Worm (Caenorhabditis elegans) whole organism, early embryonic: ENCODE measurements around the gene sra-38.

Source experiments
- B0310.2 ChIP-seq: sonication (generic microtip); optimal IDR thresholded peaks from 2 replicates; lab custom pipeline; 2016; ENCODE audit warnings: mild to moderate bottlenecking, missing genetic modification characterization, missing compliant biosample characterization
- F13C5.2 ChIP-seq: sonication (generic microtip); optimal IDR thresholded peaks from 2 replicates; lab custom pipeline; 2017; ENCODE audit warnings: mild to moderate bottlenecking, missing genetic modification characterization, inconsistent platforms, missing compliant biosample characterization
- ama-1 ChIP-seq: fragments of 150-350 bp; optimal IDR thresholded peaks from 2 replicates; lab custom pipeline; 2014
- ceh-13 ChIP-seq: fragments of 200-800 bp; sonication (Bioruptor generic); optimal IDR thresholded peaks from 2 replicates; lab custom pipeline; 2018; ENCODE audit warnings: mild to moderate bottlenecking, missing genetic modification characterization, missing compliant biosample characterization
- ceh-36 ChIP-seq: sonication (generic microtip); optimal IDR thresholded peaks from 2 replicates; lab custom pipeline; 2016; ENCODE audit warnings: missing genetic modification characterization, inconsistent platforms, missing compliant biosample characterization
- ets-7 ChIP-seq: sonication (generic microtip); optimal IDR thresholded peaks from 2 replicates; lab custom pipeline; 2016; ENCODE audit warnings: missing genotype, missing genetic modification characterization, missing compliant biosample characterization
- flt-1 ChIP-seq: fragments of 200-800 bp; sonication (Bioruptor generic); IDR thresholded peaks from 2 replicates; pipeline ENCODE4 v1.3.6; 2022; ENCODE audit warnings: missing genetic modification characterization, missing compliant biosample characterization
- hmbx-1 ChIP-seq: sonication (generic microtip); optimal IDR thresholded peaks from 2 replicates; lab custom pipeline; 2016; ENCODE audit warnings: mild to moderate bottlenecking, missing genetic modification characterization, missing compliant biosample characterization
- hmg-4 ChIP-seq: fragments of 200-800 bp; sonication (Bioruptor generic); optimal IDR thresholded peaks from 2 replicates; lab custom pipeline; 2018; ENCODE audit warnings: mild to moderate bottlenecking, missing genetic modification characterization, missing compliant biosample characterization
- scrt-1 ChIP-seq: fragments of 200-800 bp; sonication (Bioruptor generic); IDR thresholded peaks from 2 replicates; pipeline ENCODE4 v1.3.6; 2022; ENCODE audit warnings: missing genetic modification characterization, missing compliant biosample characterization
- tbx-37 ChIP-seq: fragments of 200-800 bp; sonication (Bioruptor generic); conservative IDR thresholded peaks from 2 replicates; pipeline ENCODE4 v1.3.6; 2022; ENCODE audit warnings: missing genetic modification reagents, missing genetic modification characterization, missing compliant biosample characterization
- tra-4 ChIP-seq: sonication (generic microtip); optimal IDR thresholded peaks from 2 replicates; lab custom pipeline; 2017; ENCODE audit warnings: missing genetic modification characterization, missing compliant biosample characterization

ce11 chrX:13871110-13871509 lies 28.8 kb downstream of the sra-38 start:
- TF ChIP-seq ama-1 (lab: Kevin White, UChicago) (no peak), tbx-37 (GFP tag; lab: Robert Waterston, UW) (no peak), ceh-36 (no peak), F13C5.2 (tag; lab: Kevin White, UChicago) (no peak), ceh-13 (GFP tag; lab: Kevin White, UChicago) (no peak), tra-4 (tag; lab: Kevin White, UChicago) (no peak), ets-7 (tag; lab: Kevin White, UChicago) (no peak), hmbx-1 (tag; lab: Kevin White, UChicago) (no peak), flt-1 (no peak), B0310.2 (tag; lab: Kevin White, UChicago) (no peak), scrt-1 (GFP tag; lab: Robert Waterston, UW) (no peak), hmg-4 (no peak)
